Fruit fly (Drosophila melanogaster) whole organism, prepupa: ENCODE measurements around the gene Ugt36A1.

Experiments
- CG10669 ChIP-seq: fragments of 200-800 bp; sonication (Bioruptor generic); optimal IDR thresholded peaks from 3 replicates; lab custom pipeline; 2018; ENCODE audit warnings: missing biosample characterization, mild to moderate bottlenecking, missing genetic modification characterization, moderate library complexity
- CG11294 ChIP-seq: fragments of 200-800 bp; sonication (Bioruptor generic); IDR thresholded peaks from 2 replicates; pipeline ENCODE4 v1.3.6; 2022; ENCODE audit warnings: missing biosample characterization, missing genetic modification characterization
- CG9139 ChIP-seq: fragments of 200-800 bp; sonication (Bioruptor generic); optimal IDR thresholded peaks from 3 replicates; lab custom pipeline; 2017; ENCODE audit warnings: missing biosample characterization, mild to moderate bottlenecking, missing genetic modification characterization
- Ets96B ChIP-seq: fragments of 200-800 bp; optimal IDR thresholded peaks from 2 replicates; lab custom pipeline; 2019; ENCODE audit warnings: missing biosample characterization, mild to moderate bottlenecking, missing genetic modification characterization, moderate library complexity
- Lpt ChIP-seq: fragments of 200-800 bp; sonication (Bioruptor generic); optimal IDR thresholded peaks from 3 replicates; lab custom pipeline; 2016; ENCODE audit warnings: missing biosample characterization, missing genetic modification characterization
- Sox102F ChIP-seq: fragments of 200-800 bp; sonication (Bioruptor generic); optimal IDR thresholded peaks from 2 replicates; lab custom pipeline; 2016; ENCODE audit warnings: missing biosample characterization, mild to moderate bottlenecking, missing genetic modification characterization
- eg ChIP-seq: fragments of 200-800 bp; sonication (Bioruptor generic); IDR thresholded peaks from 3 replicates; pipeline ENCODE4 v1.3.6; 2022; ENCODE audit warnings: missing biosample characterization, missing genetic modification characterization
- spab ChIP-seq: fragments of 200-800 bp; sonication (Bioruptor generic); optimal IDR thresholded peaks from 2 replicates; lab custom pipeline; 2017; ENCODE audit warnings: missing biosample characterization, mild to moderate bottlenecking, missing genetic modification characterization, missing genetic modification reagents
- topi ChIP-seq: fragments of 200-800 bp; sonication (Bioruptor generic); optimal IDR thresholded peaks from 3 replicates; lab custom pipeline; 2016; ENCODE audit warnings: missing biosample characterization, missing genetic modification characterization

DNA sequence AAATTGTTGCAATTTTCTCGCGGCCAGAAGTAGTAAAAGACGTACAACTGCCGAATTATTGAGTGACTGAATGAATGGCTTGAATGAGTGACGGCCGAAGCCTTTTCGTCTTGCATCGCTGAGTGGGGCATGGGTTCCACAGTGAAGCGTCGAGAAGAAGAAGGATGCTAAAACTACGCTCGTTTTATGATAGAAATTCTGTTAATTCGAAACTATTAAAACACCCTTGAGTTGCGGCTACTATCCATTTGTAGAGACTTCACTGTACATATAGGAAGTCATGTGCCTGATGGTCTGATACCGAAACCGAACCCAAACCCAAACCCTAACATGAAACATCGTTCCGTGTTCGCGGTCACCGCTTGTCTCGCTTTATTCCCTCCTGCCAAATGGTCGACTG is 33.6 kb upstream of the Ugt36A1 start:
- no peak for TF ChIP-seq CG9139 (GFP tag; lab: Kevin White, UChicago)
- no peak for TF ChIP-seq Ets96B (tag; lab: Kevin White, UChicago)
- TF ChIP-seq topi (GFP tag; lab: Kevin White, UChicago), result no peak
- no peak for TF ChIP-seq Sox102F (GFP tag; lab: Kevin White, UChicago)
- no peak for TF ChIP-seq spab (GFP tag; lab: Kevin White, UChicago)
- no peak for TF ChIP-seq eg (GFP tag; lab: Robert Waterston, UW)
- TF ChIP-seq CG10669, result no peak
- no peak for TF ChIP-seq CG11294 (GFP tag; lab: Robert Waterston, UW)
- TF ChIP-seq Lpt (GFP tag; lab: Kevin White, UChicago), result no peak
